Fruit fly (Drosophila melanogaster) whole organism, embryonic: ENCODE measurements around the gene Doc1.
A peak's percentile ranks its signal among the peaks of the same experiment; 100 is the strongest.

Source experiments
- Abd-B ChIP-seq: fragments of 200-800 bp; sonication (Bioruptor generic); optimal IDR thresholded peaks from 2 replicates; lab custom pipeline; 2018; ENCODE audit warnings: missing biosample characterization, mild to moderate bottlenecking, missing genetic modification characterization, moderate library complexity
- Awh ChIP-seq: fragments of 200-800 bp; sonication (Bioruptor generic); IDR thresholded peaks from 2 replicates; pipeline ENCODE4, ENCODE4 v1.3.6; 2022; ENCODE audit warnings: missing biosample characterization, missing genetic modification characterization
- CG10267 ChIP-seq: fragments of 200-800 bp; sonication (Bioruptor generic); optimal IDR thresholded peaks from 2 replicates; lab custom pipeline; 2018; ENCODE audit warnings: missing biosample characterization, mild to moderate bottlenecking, missing genetic modification characterization, moderate library complexity
- CG10565 ChIP-seq: fragments of 200-800 bp; sonication (Bioruptor generic); optimal IDR thresholded peaks from 3 replicates; lab custom pipeline; 2016; ENCODE audit warnings: missing biosample characterization, mild to moderate bottlenecking, missing genetic modification characterization
- CG12769 ChIP-seq: fragments of 200-800 bp; sonication (Bioruptor generic); optimal IDR thresholded peaks from 2 replicates; lab custom pipeline; 2019; ENCODE audit warnings: missing biosample characterization, mild to moderate bottlenecking, missing genetic modification characterization, moderate library complexity
- CG17359 ChIP-seq: fragments of 200-800 bp; sonication (Bioruptor generic); optimal IDR thresholded peaks from 3 replicates; lab custom pipeline; 2018; ENCODE audit warnings: missing biosample characterization, mild to moderate bottlenecking, missing genetic modification characterization, moderate library complexity
- CG17612 ChIP-seq: fragments of 200-800 bp; sonication (Bioruptor generic); IDR thresholded peaks from 2 replicates; pipeline ENCODE4 v1.3.6; 2022; ENCODE audit warnings: missing biosample characterization, missing genetic modification characterization
- CG33213 ChIP-seq: fragments of 200-800 bp; sonication (Bioruptor generic); optimal IDR thresholded peaks from 3 replicates; lab custom pipeline; 2016; ENCODE audit warnings: missing biosample characterization, missing genetic modification characterization
- CG3407 ChIP-seq: fragments of 200-800 bp; sonication (Bioruptor generic); optimal IDR thresholded peaks from 2 replicates; lab custom pipeline; 2018; ENCODE audit warnings: missing biosample characterization, mild to moderate bottlenecking, missing genetic modification characterization
- CG3838 ChIP-seq: fragments of 200-800 bp; sonication (Bioruptor generic); optimal IDR thresholded peaks from 3 replicates; lab custom pipeline; 2016; ENCODE audit warnings: missing biosample characterization, missing genetic modification characterization
- CG4617 ChIP-seq: fragments of 200-800 bp; sonication (Bioruptor generic); optimal IDR thresholded peaks from 3 replicates; lab custom pipeline; 2016; ENCODE audit warnings: missing biosample characterization, missing genetic modification characterization, borderline replicate concordance
- CG6813 ChIP-seq: fragments of 200-800 bp; sonication (Bioruptor generic); optimal IDR thresholded peaks from 2 replicates; lab custom pipeline; 2017; ENCODE audit warnings: missing biosample characterization, missing genetic modification characterization, mild to moderate bottlenecking, moderate library complexity, missing genetic modification reagents
- CG9609 ChIP-seq: fragments of 200-800 bp; sonication (Bioruptor generic); optimal IDR thresholded peaks from 3 replicates; lab custom pipeline; 2016; ENCODE audit warnings: missing biosample characterization, missing genetic modification characterization
- Dbx ChIP-seq: fragments of 200-800 bp; sonication (Bioruptor generic); IDR thresholded peaks from 3 replicates; pipeline ENCODE4 v1.3.6; 2022; ENCODE audit warnings: missing biosample characterization, missing genetic modification characterization
- E2f1 ChIP-seq: fragments of 200-800 bp; sonication (Bioruptor generic); IDR thresholded peaks from 2 replicates; pipeline ENCODE4 v1.3.6; 2022; ENCODE audit warnings: missing biosample characterization, missing genetic modification characterization
- H2.0 ChIP-seq: fragments of 200-800 bp; sonication (Bioruptor generic); IDR thresholded peaks from 2 replicates; pipeline ENCODE4 v1.3.6; 2022; ENCODE audit warnings: missing biosample characterization, missing genetic modification characterization
- HLH3B ChIP-seq: fragments of 200-800 bp; sonication (Bioruptor generic); IDR thresholded peaks from 2 replicates; pipeline ENCODE4 v1.3.6; 2022; ENCODE audit warnings: missing biosample characterization, missing genetic modification characterization
- HLHmδ ChIP-seq: fragments of 200-800 bp; sonication (Bioruptor generic); optimal IDR thresholded peaks from 2 replicates; lab custom pipeline; 2018; ENCODE audit warnings: missing biosample characterization, mild to moderate bottlenecking, missing genetic modification characterization, moderate library complexity
- Hmr ChIP-seq: fragments of 200-800 bp; sonication (Bioruptor generic); optimal IDR thresholded peaks from 3 replicates; lab custom pipeline; 2017; ENCODE audit warnings: mild to moderate bottlenecking, missing biosample characterization, missing genetic modification reagents, missing genetic modification characterization
- Hmx ChIP-seq: fragments of 200-800 bp; sonication (Bioruptor generic); optimal IDR thresholded peaks from 2 replicates; lab custom pipeline; 2016; ENCODE audit warnings: missing biosample characterization, missing genetic modification characterization
- Hsf ChIP-seq: fragments of 200-800 bp; sonication (Bioruptor generic); optimal IDR thresholded peaks from 3 replicates; lab custom pipeline; 2016; ENCODE audit warnings: missing biosample characterization, missing genetic modification characterization
- Lim3 ChIP-seq: fragments of 200-800 bp; sonication (Bioruptor generic); IDR thresholded peaks from 2 replicates; pipeline ENCODE4 v1.3.6; 2022; ENCODE audit warnings: missing biosample characterization, missing genetic modification characterization
- Ptx1 ChIP-seq: fragments of 200-800 bp; sonication (Bioruptor generic); IDR thresholded peaks from 2 replicates; pipeline ENCODE4 v1.3.6; 2022; ENCODE audit warnings: missing biosample characterization, missing genetic modification characterization
- Sry-β ChIP-seq: fragments of 200-800 bp; sonication (Bioruptor generic); optimal IDR thresholded peaks from 2 replicates; lab custom pipeline; 2018; ENCODE audit warnings: missing biosample characterization, mild to moderate bottlenecking, missing genetic modification characterization, moderate library complexity
- TFAM ChIP-seq: fragments of 200-800 bp; sonication (Bioruptor generic); optimal IDR thresholded peaks from 2 replicates; lab custom pipeline; 2017; ENCODE audit warnings: missing biosample characterization, missing genetic modification characterization, inconsistent platforms
- Xrp1 ChIP-seq: fragments of 200-800 bp; sonication (Bioruptor generic); IDR thresholded peaks from 2 replicates; pipeline ENCODE4 v1.3.6; 2022; ENCODE audit warnings: missing biosample characterization, missing genetic modification characterization
- YL-1 ChIP-seq: fragments of 200-800 bp; sonication (Bioruptor generic); optimal IDR thresholded peaks from 3 replicates; lab custom pipeline; 2017; ENCODE audit warnings: missing biosample characterization, mild to moderate bottlenecking, missing genetic modification characterization
- al ChIP-seq: fragments of 200-800 bp; sonication (Bioruptor generic); IDR thresholded peaks from 2 replicates; pipeline ENCODE4 v1.3.6; 2022; ENCODE audit warnings: missing biosample characterization, missing genetic modification characterization
- bab2 ChIP-seq: fragments of 200-800 bp; sonication (Bioruptor generic); optimal IDR thresholded peaks from 2 replicates; lab custom pipeline; 2016; ENCODE audit warnings: missing biosample characterization, missing genetic modification characterization
- crc ChIP-seq: fragments of 200-800 bp; sonication (Bioruptor generic); optimal IDR thresholded peaks from 2 replicates; lab custom pipeline; 2016; ENCODE audit warnings: missing biosample characterization, missing genetic modification characterization
- dan ChIP-seq: fragments of 200-800 bp; sonication (Bioruptor generic); IDR thresholded peaks from 2 replicates; pipeline ENCODE4 v1.3.6; 2022; ENCODE audit warnings: missing biosample characterization, missing genetic modification characterization
- danr ChIP-seq: fragments of 200-800 bp; sonication (Bioruptor generic); IDR thresholded peaks from 2 replicates; pipeline ENCODE4 v1.3.6; 2022; ENCODE audit warnings: missing biosample characterization, missing genetic modification characterization
- fd64A ChIP-seq: fragments of 200-800 bp; sonication (Bioruptor generic); optimal IDR thresholded peaks from 3 replicates; lab custom pipeline; 2018; ENCODE audit warnings: missing biosample characterization, mild to moderate bottlenecking, missing genetic modification characterization
- gce ChIP-seq: fragments of 200-800 bp; sonication (Bioruptor generic); IDR thresholded peaks from 3 replicates; pipeline ENCODE4 v1.3.6; 2022; ENCODE audit warnings: missing biosample characterization, missing genetic modification characterization
- gfzf ChIP-seq: fragments of 200-800 bp; sonication (Bioruptor generic); optimal IDR thresholded peaks from 2 replicates; lab custom pipeline; 2016; ENCODE audit warnings: missing biosample characterization, mild to moderate bottlenecking, missing genetic modification characterization, moderate library complexity
- gsb ChIP-seq: fragments of 200-800 bp; sonication (Bioruptor generic); IDR thresholded peaks from 2 replicates; pipeline ENCODE4 v1.3.6; 2022; ENCODE audit warnings: missing biosample characterization, missing genetic modification characterization
- gt ChIP-seq: fragments of 200-800 bp; sonication (Bioruptor generic); IDR thresholded peaks from 2 replicates; pipeline ENCODE4 v1.3.6; 2022; ENCODE audit warnings: missing biosample characterization, missing genetic modification characterization
- hb ChIP-seq: fragments of 200-800 bp; sonication (Bioruptor generic); IDR thresholded peaks from 3 replicates; pipeline ENCODE4 v1.3.6; 2022; ENCODE audit warnings: missing biosample characterization, missing genetic modification characterization; ENCODE audit not compliant: partially characterized antibody
- hbn ChIP-seq: fragments of 200-800 bp; sonication (Bioruptor generic); IDR thresholded peaks from 2 replicates; pipeline ENCODE4 v1.3.6; 2022; ENCODE audit warnings: missing biosample characterization, missing genetic modification characterization; ENCODE audit not compliant: partially characterized antibody
- her ChIP-seq: fragments of 200-800 bp; sonication (Bioruptor generic); optimal IDR thresholded peaks from 2 replicates; lab custom pipeline; 2016; ENCODE audit warnings: missing biosample characterization, missing genetic modification characterization
- insv ChIP-seq, 2 experiments: fragments of 200-800 bp; sonication (Bioruptor generic); optimal IDR thresholded peaks; 3 replicates each; lab custom pipeline; 2016 to 2018; ENCODE audit warnings: missing biosample characterization in 2 of 2, missing genetic modification characterization in 2 of 2
- nom ChIP-seq: fragments of 200-800 bp; sonication (Bioruptor generic); optimal IDR thresholded peaks from 2 replicates; lab custom pipeline; 2017; ENCODE audit warnings: missing biosample characterization, missing genetic modification characterization, mild to moderate bottlenecking, moderate library complexity, missing genetic modification reagents
- run ChIP-seq: fragments of 200-800 bp; sonication (Bioruptor generic); optimal IDR thresholded peaks from 3 replicates; lab custom pipeline; 2018; ENCODE audit warnings: missing biosample characterization, mild to moderate bottlenecking, missing genetic modification characterization
- sim ChIP-seq: fragments of 200-800 bp; sonication (Bioruptor generic); IDR thresholded peaks from 2 replicates; pipeline ENCODE4 v1.3.6; 2022; ENCODE audit warnings: missing biosample characterization, missing genetic modification characterization
- tx ChIP-seq: fragments of 200-800 bp; sonication (Bioruptor generic); optimal IDR thresholded peaks from 2 replicates; lab custom pipeline; 2016; ENCODE audit warnings: missing biosample characterization, missing genetic modification characterization
- unpg ChIP-seq: fragments of 200-800 bp; sonication (Bioruptor generic); optimal IDR thresholded peaks from 3 replicates; lab custom pipeline; 2018; ENCODE audit warnings: missing biosample characterization, mild to moderate bottlenecking, missing genetic modification characterization, moderate library complexity
- vnd ChIP-seq: fragments of 200-800 bp; sonication (Bioruptor generic); IDR thresholded peaks from 3 replicates; pipeline ENCODE4 v1.3.6; 2022; ENCODE audit warnings: missing biosample characterization, missing genetic modification characterization; ENCODE audit not compliant: partially characterized antibody
- wek ChIP-seq: fragments of 200-800 bp; sonication (Bioruptor generic); optimal IDR thresholded peaks from 3 replicates; lab custom pipeline; 2018; ENCODE audit warnings: missing biosample characterization, mild to moderate bottlenecking, missing genetic modification characterization, moderate library complexity
- z ChIP-seq: fragments of 200-800 bp; sonication (Bioruptor generic); IDR thresholded peaks from 3 replicates; pipeline ENCODE4 v1.3.6; 2022; ENCODE audit warnings: missing biosample characterization, missing genetic modification characterization

The Doc1 gene

dm6 chr3L:9011485-9012389 lies 29.4 kb upstream of the Doc1 start (continued):
- TF ChIP-seq Hmr (GFP tag; lab: Kevin White, UChicago) (no peak), sim (GFP tag; lab: Robert Waterston, UW) (peak; percentile 91), YL-1 (GFP tag; lab: Kevin White, UChicago) (no peak), nom (GFP tag; lab: Kevin White, UChicago) (no peak), Sry-β (peak; percentile 20), CG3838 (GFP tag; lab: Kevin White, UChicago) (no peak), insv (GFP tag; optimal IDR thresholded peaks at IDR 0.05; lab: Kevin White, UChicago) (no peak), HLH3B (GFP tag; lab: Robert Waterston, UW) (peak; percentile 80), z (GFP tag; lab: Robert Waterston, UW) (peak; percentile 48; the same call in 1 of the 3 replicates), Lim3 (no peak), crc (GFP tag; lab: Kevin White, UChicago) (peak; percentile 68), CG9609 (GFP tag; lab: Kevin White, UChicago) (peak; percentile 69), gfzf (GFP tag; lab: Kevin White, UChicago) (no peak), tx (GFP tag; lab: Kevin White, UChicago) (peak; percentile 55), Ptx1 (GFP tag; lab: Robert Waterston, UW) (peak; percentile 69), Xrp1 (GFP tag; lab: Robert Waterston, UW) (peak; percentile 93), HLHmδ (GFP tag; lab: Kevin White, UChicago) (peak; percentile 20), gce (GFP tag; lab: Robert Waterston, UW) (peak; percentile 61; the same call in 2 of the 3 replicates), gsb (GFP tag; lab: Robert Waterston, UW) (no peak), Awh (GFP tag; lab: Robert Waterston, UW) (peak; percentile 73), E2f1 (GFP tag; lab: Robert Waterston, UW) (peak; percentile 72), CG4617 (GFP tag; lab: Kevin White, UChicago) (peak; percentile 14), unpg (peak; percentile 73), danr (GFP tag; lab: Robert Waterston, UW) (peak; percentile 35; the same call in 1 of the 2 replicates), wek (no peak), CG10267 (tag; lab: Kevin White, UChicago) (peak; percentile 84), bab2 (GFP tag; lab: Kevin White, UChicago) (peak; percentile 90), vnd (GFP tag; lab: Robert Waterston, UW) (no peak), run (tag; lab: Kevin White, UChicago) (no peak), CG12769 (peak; percentile 40), CG17612 (no peak), TFAM (no peak), al (GFP tag; lab: Robert Waterston, UW) (no peak), CG10565 (GFP tag; lab: Kevin White, UChicago) (peak; percentile 46), hbn (GFP tag; lab: Robert Waterston, UW) (no peak), Dbx (GFP tag; lab: Robert Waterston, UW) (no peak), Hsf (GFP tag; lab: Kevin White, UChicago) (peak; percentile 68), gt (GFP tag; lab: Robert Waterston, UW) (0 out of 2 replicates have a peak, but pooled peaks have one; percentile 35), her (GFP tag; lab: Kevin White, UChicago) (peak; percentile 53), CG6813 (GFP tag; lab: Kevin White, UChicago) (peak; percentile 79), CG33213 (peak; percentile 73), dan (GFP tag; lab: Robert Waterston, UW) (peak; percentile 91), hb (GFP tag; lab: Robert Waterston, UW) (no peak), CG17359 (tag; lab: Kevin White, UChicago) (peak; percentile 73), fd64A (GFP tag; lab: Kevin White, UChicago) (peak; percentile 54), Abd-B (GFP tag; lab: Kevin White, UChicago) (peak; percentile 86), Hmx (GFP tag; lab: Kevin White, UChicago) (peak; percentile 38), H2.0 (peak; percentile 74), CG3407 (GFP tag; lab: Kevin White, UChicago) (peak; percentile 55)
